Worm (Caenorhabditis elegans): Measurements from ENCODE around the gene mes-1.

DNA sequence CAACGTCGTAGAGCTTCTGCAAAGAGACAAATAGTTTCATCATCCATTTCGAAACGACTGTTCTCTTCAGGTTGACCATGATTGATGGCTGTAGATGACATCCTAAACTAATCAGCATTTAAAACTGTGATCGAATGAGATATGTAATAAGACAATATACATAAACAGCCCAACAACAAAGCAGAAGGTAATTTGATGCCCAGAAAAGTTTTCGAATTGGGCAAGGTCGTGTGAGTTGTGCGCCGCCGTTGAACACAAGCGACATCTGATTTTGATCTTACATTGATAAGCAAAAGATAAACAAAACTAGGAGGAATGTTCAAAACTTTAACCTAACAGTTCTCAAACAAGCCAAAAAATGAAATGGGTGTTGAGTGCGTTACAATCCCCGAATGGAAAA lies 28.3 kb downstream of the mes-1 start, which contains the start of gene Y62H9A.7:
- TF ChIP-seq unc-39 (tag; optimal IDR thresholded peaks at IDR 0.05): no peak
- no peak for TF ChIP-seq nhr-237 (tag; optimal IDR thresholded peaks at IDR 0.05)
- TF ChIP-seq lin-39 (tag; optimal IDR thresholded peaks at IDR 0.05): no peak
- TF ChIP-seq zip-2 (tag; optimal IDR thresholded peaks at IDR 0.05): no peak
